Worm (Caenorhabditis elegans) whole organism, L4/young adult: ENCODE results near the gene fbxa-76.

Experiments
- W03F9.2 ChIP-seq: fragments of 150-350 bp; optimal IDR thresholded peaks from 2 replicates; lab custom pipeline; 2014; ENCODE audit warnings: missing biosample characterization, missing genetic modification characterization
- him-1 ChIP-seq: sonication (generic microtip); optimal IDR thresholded peaks from 2 replicates; lab custom pipeline; 2016; ENCODE audit warnings: missing genotype, missing genetic modification reagents, missing genetic modification characterization, missing compliant biosample characterization

DNA sequence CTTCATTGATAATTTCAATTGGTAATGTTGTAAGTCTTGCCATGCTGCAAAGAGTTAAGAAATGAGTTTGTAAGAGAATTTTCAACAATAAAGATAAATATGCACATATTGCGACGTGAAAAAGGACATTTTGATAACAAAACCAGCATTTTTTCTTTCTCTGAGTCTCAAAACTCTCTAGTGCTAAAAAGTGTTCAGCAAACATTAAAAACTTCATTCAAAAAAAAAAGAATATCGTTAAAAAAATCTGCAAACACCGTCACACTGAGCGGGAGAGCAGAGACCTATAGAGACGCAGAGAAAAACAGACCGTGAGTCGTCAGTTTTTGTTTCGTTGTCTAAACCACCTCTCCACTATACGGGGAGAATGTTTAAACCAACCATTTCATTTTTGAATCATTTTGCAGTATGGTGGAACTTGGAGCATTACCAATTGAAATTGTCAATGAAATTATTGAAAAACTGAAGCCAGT is at the start of gene fbxa-76, which contains the start of gene fbxa-77:
- TF ChIP-seq W03F9.2 = no peak
- no peak for TF ChIP-seq him-1 (tag; lab: Kevin White, UChicago)
